Fruit fly (Drosophila melanogaster) whole organism, embryonic: ENCODE data around the gene Naa20A.
A peak's percentile ranks its signal among the peaks of the same experiment; 100 is the strongest.

Source experiments
- Adf1 ChIP-seq: fragments of 200-800 bp; sonication (Bioruptor generic); IDR thresholded peaks from 2 replicates; pipeline ENCODE4 v1.3.6; 2022; ENCODE audit warnings: missing biosample characterization, missing genetic modification characterization
- Aef1 ChIP-seq: fragments of 200-800 bp; sonication (Bioruptor generic); IDR thresholded peaks from 3 replicates; pipeline ENCODE4 v1.3.6; 2022; ENCODE audit warnings: missing biosample characterization, missing genetic modification characterization
- Atf3 ChIP-seq: fragments of 200-800 bp; sonication (Bioruptor generic); optimal IDR thresholded peaks from 3 replicates; lab custom pipeline; 2016; ENCODE audit warnings: missing biosample characterization, missing genetic modification characterization
- B-H2 ChIP-seq: fragments of 200-800 bp; sonication (Bioruptor generic); optimal IDR thresholded peaks from 2 replicates; lab custom pipeline; 2018; ENCODE audit warnings: missing biosample characterization, mild to moderate bottlenecking, missing genetic modification characterization
- Blimp-1 ChIP-seq: fragments of 200-800 bp; sonication (Bioruptor generic); optimal IDR thresholded peaks from 3 replicates; lab custom pipeline; 2018; ENCODE audit warnings: missing biosample characterization, missing genetic modification characterization, mild to moderate bottlenecking, moderate library complexity, missing genetic modification reagents
- CG10565 ChIP-seq: fragments of 200-800 bp; sonication (Bioruptor generic); optimal IDR thresholded peaks from 3 replicates; lab custom pipeline; 2016; ENCODE audit warnings: missing biosample characterization, mild to moderate bottlenecking, missing genetic modification characterization
- CG10979 ChIP-seq: fragments of 200-800 bp; sonication (Bioruptor generic); optimal IDR thresholded peaks from 2 replicates; lab custom pipeline; 2018; ENCODE audit warnings: missing biosample characterization, mild to moderate bottlenecking, missing genetic modification characterization, moderate library complexity
- CG11696 ChIP-seq: fragments of 200-800 bp; sonication (Bioruptor generic); IDR thresholded peaks from 2 replicates; pipeline ENCODE4 v1.3.6; 2022; ENCODE audit warnings: missing biosample characterization, missing genetic modification characterization
- CG12155 ChIP-seq: fragments of 200-800 bp; sonication (Bioruptor generic); optimal IDR thresholded peaks from 3 replicates; lab custom pipeline; 2016; ENCODE audit warnings: missing biosample characterization, missing genetic modification characterization
- CG15479 ChIP-seq: fragments of 200-800 bp; sonication (Bioruptor generic); optimal IDR thresholded peaks from 3 replicates; lab custom pipeline; 2019; ENCODE audit warnings: missing biosample characterization, mild to moderate bottlenecking, missing genetic modification characterization, moderate library complexity
- CG1603 ChIP-seq: fragments of 200-800 bp; sonication (Bioruptor generic); optimal IDR thresholded peaks from 2 replicates; lab custom pipeline; 2019; ENCODE audit warnings: missing biosample characterization, mild to moderate bottlenecking, missing genetic modification characterization, moderate library complexity
- CG17385 ChIP-seq: fragments of 200-800 bp; sonication (Bioruptor generic); optimal IDR thresholded peaks from 3 replicates; lab custom pipeline; 2018; ENCODE audit warnings: missing biosample characterization, mild to moderate bottlenecking, missing genetic modification characterization
- CG2889 ChIP-seq: fragments of 200-800 bp; sonication (Bioruptor generic); IDR thresholded peaks from 3 replicates; pipeline ENCODE4 v1.3.6; 2022; ENCODE audit warnings: missing biosample characterization, missing genetic modification characterization
- CG34376 ChIP-seq: fragments of 200-800 bp; sonication (Bioruptor generic); optimal IDR thresholded peaks from 2 replicates; lab custom pipeline; 2018; ENCODE audit warnings: missing biosample characterization, mild to moderate bottlenecking, missing genetic modification characterization
- CG5180 ChIP-seq: fragments of 200-800 bp; sonication (Bioruptor generic); optimal IDR thresholded peaks from 3 replicates; lab custom pipeline; 2017; ENCODE audit warnings: missing biosample characterization, missing genetic modification characterization, mild to moderate bottlenecking, moderate library complexity, missing genetic modification reagents
- CG6175 ChIP-seq: fragments of 200-800 bp; sonication (Bioruptor generic); IDR thresholded peaks from 3 replicates; pipeline ENCODE4 v1.3.6; 2022; ENCODE audit warnings: missing biosample characterization, missing genetic modification characterization
- CG6689 ChIP-seq: fragments of 200-800 bp; sonication (Bioruptor generic); IDR thresholded peaks from 2 replicates; pipeline ENCODE4 v1.3.6; 2022; ENCODE audit warnings: missing biosample characterization, missing genetic modification characterization
- CG9215 ChIP-seq: fragments of 200-800 bp; sonication (Bioruptor generic); IDR thresholded peaks from 2 replicates; pipeline ENCODE4 v1.3.6; 2022; ENCODE audit warnings: missing biosample characterization, missing genetic modification characterization
- CG9797 ChIP-seq: fragments of 200-800 bp; sonication (Bioruptor generic); optimal IDR thresholded peaks from 3 replicates; lab custom pipeline; 2018; ENCODE audit warnings: missing biosample characterization, mild to moderate bottlenecking, missing genetic modification characterization
- Doc3 ChIP-seq: fragments of 200-800 bp; sonication (Bioruptor generic); IDR thresholded peaks from 3 replicates; pipeline ENCODE4 v1.3.6; 2022; ENCODE audit warnings: missing biosample characterization, missing genetic modification characterization; ENCODE audit not compliant: partially characterized antibody
- Drgx ChIP-seq: fragments of 200-800 bp; sonication (Bioruptor generic); IDR thresholded peaks from 2 replicates; pipeline ENCODE4 v1.3.6; 2022; ENCODE audit warnings: missing biosample characterization, missing genetic modification characterization
- Elba2 ChIP-seq: fragments of 200-800 bp; sonication (Bioruptor generic); optimal IDR thresholded peaks from 3 replicates; lab custom pipeline; 2016; ENCODE audit warnings: missing biosample characterization, missing genetic modification characterization
- HLHmδ ChIP-seq: fragments of 200-800 bp; sonication (Bioruptor generic); optimal IDR thresholded peaks from 2 replicates; lab custom pipeline; 2018; ENCODE audit warnings: missing biosample characterization, mild to moderate bottlenecking, missing genetic modification characterization, moderate library complexity
- Hey ChIP-seq: fragments of 200-800 bp; sonication (Bioruptor generic); optimal IDR thresholded peaks from 3 replicates; lab custom pipeline; 2018; ENCODE audit warnings: missing biosample characterization, mild to moderate bottlenecking, missing genetic modification characterization
- HmgZ ChIP-seq: fragments of 200-800 bp; sonication (Bioruptor generic); optimal IDR thresholded peaks from 2 replicates; lab custom pipeline; 2018; ENCODE audit warnings: missing biosample characterization, mild to moderate bottlenecking, missing genetic modification characterization
- Lim3 ChIP-seq: fragments of 200-800 bp; sonication (Bioruptor generic); IDR thresholded peaks from 2 replicates; pipeline ENCODE4 v1.3.6; 2022; ENCODE audit warnings: missing biosample characterization, missing genetic modification characterization
- MESR4 ChIP-seq: fragments of 200-800 bp; sonication (Bioruptor generic); optimal IDR thresholded peaks from 2 replicates; lab custom pipeline; 2018; ENCODE audit warnings: missing biosample characterization, mild to moderate bottlenecking, missing genetic modification characterization, moderate library complexity
- NK7.1 ChIP-seq: fragments of 200-800 bp; sonication (Bioruptor generic); optimal IDR thresholded peaks from 3 replicates; lab custom pipeline; 2016; ENCODE audit warnings: missing biosample characterization, missing genetic modification characterization
- Ptx1 ChIP-seq: fragments of 200-800 bp; sonication (Bioruptor generic); IDR thresholded peaks from 2 replicates; pipeline ENCODE4 v1.3.6; 2022; ENCODE audit warnings: missing biosample characterization, missing genetic modification characterization
- Side ChIP-seq: fragments of 200-800 bp; sonication (Bioruptor generic); optimal IDR thresholded peaks from 2 replicates; lab custom pipeline; 2016; ENCODE audit warnings: missing biosample characterization, missing genetic modification characterization
- Trl ChIP-seq, 3 experiments: fragments of >200 bp in 2 of 3; fragments of 200-800 bp in 1 of 3; sonication (Bioruptor generic) in 1 of 3; optimal IDR thresholded peaks; 2 replicates in 1 of 3; 3 replicates in 2 of 3; lab custom pipeline; 2016 to 2017; ENCODE audit warnings: missing biosample characterization in 1 of 3, missing genetic modification characterization in 1 of 3
- al ChIP-seq: fragments of 200-800 bp; sonication (Bioruptor generic); IDR thresholded peaks from 2 replicates; pipeline ENCODE4 v1.3.6; 2022; ENCODE audit warnings: missing biosample characterization, missing genetic modification characterization
- ato ChIP-seq: fragments of 200-800 bp; sonication (Bioruptor generic); IDR thresholded peaks from 2 replicates; pipeline ENCODE4 v1.3.6; 2022; ENCODE audit warnings: missing biosample characterization, missing genetic modification characterization; ENCODE audit not compliant: partially characterized antibody
- az2 ChIP-seq: fragments of 200-800 bp; sonication (Bioruptor generic); optimal IDR thresholded peaks from 3 replicates; lab custom pipeline; 2016; ENCODE audit warnings: missing biosample characterization, missing genetic modification characterization
- btn ChIP-seq: fragments of 200-800 bp; sonication (Bioruptor generic); optimal IDR thresholded peaks from 2 replicates; lab custom pipeline; 2016; ENCODE audit warnings: missing biosample characterization, missing genetic modification characterization
- cas ChIP-seq: fragments of 200-800 bp; sonication (Bioruptor generic); IDR thresholded peaks from 2 replicates; pipeline ENCODE4 v1.3.6; 2022; ENCODE audit warnings: missing biosample characterization, missing genetic modification characterization
- cg ChIP-seq: fragments of 200-800 bp; sonication (Bioruptor generic); optimal IDR thresholded peaks from 3 replicates; lab custom pipeline; 2019; ENCODE audit warnings: missing biosample characterization, mild to moderate bottlenecking, missing genetic modification characterization, moderate library complexity
- ci ChIP-seq: fragments of 200-800 bp; sonication (Bioruptor generic); IDR thresholded peaks from 3 replicates; pipeline ENCODE4 v1.3.6; 2022; ENCODE audit warnings: missing biosample characterization, missing genetic modification characterization
- crol ChIP-seq: fragments of 200-800 bp; sonication (Bioruptor generic); IDR thresholded peaks from 2 replicates; pipeline ENCODE4 v1.3.6; 2022; ENCODE audit warnings: missing biosample characterization, missing genetic modification characterization
- crp ChIP-seq, 2 experiments: fragments of 200-800 bp; sonication (Bioruptor generic); optimal IDR thresholded peaks; 2 replicates in 1 of 2; 3 replicates in 1 of 2; lab custom pipeline; 2017; ENCODE audit warnings: missing biosample characterization in 2 of 2, missing genetic modification characterization in 2 of 2, mild to moderate bottlenecking in 1 of 2, moderate library complexity in 1 of 2
- ewg ChIP-seq: fragments of 200-800 bp; sonication (Bioruptor generic); optimal IDR thresholded peaks from 3 replicates; lab custom pipeline; 2017; ENCODE audit warnings: mild to moderate bottlenecking, missing biosample characterization, missing genetic modification reagents, missing genetic modification characterization
- gce ChIP-seq: fragments of 200-800 bp; sonication (Bioruptor generic); IDR thresholded peaks from 3 replicates; pipeline ENCODE4 v1.3.6; 2022; ENCODE audit warnings: missing biosample characterization, missing genetic modification characterization
- her ChIP-seq: fragments of 200-800 bp; sonication (Bioruptor generic); optimal IDR thresholded peaks from 2 replicates; lab custom pipeline; 2016; ENCODE audit warnings: missing biosample characterization, missing genetic modification characterization
- kah ChIP-seq: fragments of 200-800 bp; sonication (Bioruptor generic); optimal IDR thresholded peaks from 2 replicates; lab custom pipeline; 2018; ENCODE audit warnings: missing biosample characterization, mild to moderate bottlenecking, missing genetic modification characterization
- kni ChIP-seq: fragments of 200-800 bp; sonication (Bioruptor generic); optimal IDR thresholded peaks from 3 replicates; lab custom pipeline; 2017; ENCODE audit warnings: mild to moderate bottlenecking, missing biosample characterization, missing genetic modification reagents, missing genetic modification characterization
- nerfin-1 ChIP-seq: fragments of 200-800 bp; sonication (Bioruptor generic); optimal IDR thresholded peaks from 3 replicates; lab custom pipeline; 2019; ENCODE audit warnings: missing biosample characterization, mild to moderate bottlenecking, missing genetic modification characterization, moderate library complexity
- p53 ChIP-seq: fragments of 200-800 bp; sonication (Bioruptor generic); optimal IDR thresholded peaks from 2 replicates; lab custom pipeline; 2016; ENCODE audit warnings: missing biosample characterization, missing genetic modification characterization
- sd ChIP-seq: fragments of 200-800 bp; sonication (Bioruptor generic); optimal IDR thresholded peaks from 3 replicates; lab custom pipeline; 2018; ENCODE audit warnings: missing biosample characterization, mild to moderate bottlenecking, missing genetic modification characterization, moderate library complexity
- twi ChIP-seq: fragments of 200-800 bp; optimal IDR thresholded peaks from 2 replicates; lab custom pipeline; 2019; ENCODE audit warnings: missing biosample characterization, mild to moderate bottlenecking, missing genetic modification characterization, moderate library complexity
- wor ChIP-seq: fragments of 200-800 bp; sonication (Bioruptor generic); IDR thresholded peaks from 2 replicates; pipeline ENCODE4 v1.3.6; 2022; ENCODE audit warnings: missing biosample characterization, missing genetic modification characterization

The Naa20A gene

dm6 chrX:19631365-19631832 lies 8.5 kb upstream of the Naa20A start:
- no peak for TF ChIP-seq sd (tag; lab: Kevin White, UChicago)
- TF ChIP-seq CG10565 (GFP tag; lab: Kevin White, UChicago), result no peak
- TF ChIP-seq CG12155 (GFP tag; lab: Kevin White, UChicago), result peak; percentile 51
- peak; percentile 98 for TF ChIP-seq p53
- TF ChIP-seq CG10979, result no peak
- TF ChIP-seq al (GFP tag; lab: Robert Waterston, UW), result no peak
- TF ChIP-seq cas (GFP tag; lab: Robert Waterston, UW), result no peak
- peak; percentile 67 for TF ChIP-seq Aef1 (GFP tag; lab: Robert Waterston, UW)
- peak; percentile 92 for TF ChIP-seq cg (GFP tag; lab: Kevin White, UChicago)
- peak; percentile 13 for TF ChIP-seq MESR4 (GFP tag; lab: Kevin White, UChicago)
- TF ChIP-seq ato (GFP tag; lab: Robert Waterston, UW), result 0 out of 2 replicates have a peak, but pooled peaks have one; percentile 18
- TF ChIP-seq nerfin-1 (tag; lab: Kevin White, UChicago), result peak; percentile 20
- TF ChIP-seq wor, result no peak
- no peak for TF ChIP-seq her (GFP tag; lab: Kevin White, UChicago)
- no peak for TF ChIP-seq CG6175 (GFP tag; lab: Robert Waterston, UW)
- TF ChIP-seq Blimp-1 (GFP tag; lab: Kevin White, UChicago), result no peak
- TF ChIP-seq crol, result peak; percentile 91
- TF ChIP-seq CG5180, result no peak
- no peak for TF ChIP-seq btn (GFP tag; lab: Kevin White, UChicago)
- TF ChIP-seq Hey (tag; lab: Kevin White, UChicago), result no peak
- TF ChIP-seq CG9215, result peak; percentile 78
- no peak for TF ChIP-seq Lim3 (GFP tag; lab: Robert Waterston, UW)
- TF ChIP-seq Elba2 (GFP tag; lab: Kevin White, UChicago), result peak; percentile 3
- TF ChIP-seq Side (GFP tag; lab: Kevin White, UChicago), result no peak
- no peak for TF ChIP-seq B-H2 (GFP tag; lab: Kevin White, UChicago)
- peak; percentile 47 for TF ChIP-seq ewg (GFP tag; lab: Kevin White, UChicago)
- TF ChIP-seq crp (GFP tag; optimal IDR thresholded peaks at IDR 0.05; lab: Kevin White, UChicago), result peak in 1 of 2 experiments; percentile 51
- TF ChIP-seq CG2889 (GFP tag; lab: Robert Waterston, UW), result no peak
- TF ChIP-seq Ptx1 (GFP tag; lab: Robert Waterston, UW), result no peak
- TF ChIP-seq CG34376 (GFP tag; lab: Kevin White, UChicago), result peak; percentile 43
- peak; percentile 84 to 92 for TF ChIP-seq Trl (optimal IDR thresholded peaks at IDR 0.05; lab: Kevin White, UChicago)
- no peak for TF ChIP-seq Trl (GFP tag; optimal IDR thresholded peaks at IDR 0.05; lab: Kevin White, UChicago)
- TF ChIP-seq NK7.1 (GFP tag; lab: Kevin White, UChicago), result no peak
- peak; percentile 29 for TF ChIP-seq CG17385 (GFP tag; lab: Kevin White, UChicago)
- TF ChIP-seq CG15479 (GFP tag; lab: Kevin White, UChicago), result peak; percentile 55
- TF ChIP-seq CG9797 (GFP tag; lab: Kevin White, UChicago), result no peak
- peak; percentile 87 for TF ChIP-seq Adf1
- TF ChIP-seq CG11696 (GFP tag; lab: Robert Waterston, UW), result no peak
- no peak for TF ChIP-seq CG6689 (GFP tag; lab: Robert Waterston, UW)
- TF ChIP-seq HmgZ (tag; lab: Kevin White, UChicago), result peak; percentile 11
- TF ChIP-seq gce, result no peak
- no peak for TF ChIP-seq Atf3 (GFP tag; lab: Kevin White, UChicago)
- TF ChIP-seq Drgx (GFP tag; lab: Robert Waterston, UW), result peak; percentile 41; the same call in 1 of the 2 replicates
- no peak for TF ChIP-seq kni (GFP tag; lab: Kevin White, UChicago)
- TF ChIP-seq CG1603 (tag; lab: Kevin White, UChicago), result no peak
- no peak for TF ChIP-seq Doc3 (GFP tag; lab: Robert Waterston, UW)
- no peak for TF ChIP-seq az2 (GFP tag; lab: Kevin White, UChicago)
- peak; percentile 57 for TF ChIP-seq HLHmδ (GFP tag; lab: Kevin White, UChicago)
- peak; percentile 4 for TF ChIP-seq twi (tag; lab: Kevin White, UChicago)
- TF ChIP-seq ci (GFP tag; lab: Robert Waterston, UW), result peak; percentile 70; the same call in 2 of the 3 replicates
- peak; percentile 39 for TF ChIP-seq kah (GFP tag; lab: Kevin White, UChicago)
